Fruit fly (Drosophila melanogaster) whole organism, adult: Measurements from ENCODE around the gene sala.

ENCODE experiments used
- CG11617 ChIP-seq: fragments of 200-800 bp; sonication (Bioruptor generic); optimal IDR thresholded peaks from 2 replicates; lab custom pipeline; 2017; ENCODE audit warnings: mild to moderate bottlenecking, missing biosample characterization, missing genetic modification reagents, missing genetic modification characterization
- CG12768 ChIP-seq: fragments of 200-800 bp; sonication (Bioruptor generic); optimal IDR thresholded peaks from 2 replicates; lab custom pipeline; 2017; ENCODE audit warnings: missing biosample characterization, missing genetic modification characterization, mild to moderate bottlenecking, moderate library complexity, missing genetic modification reagents
- CG14711 ChIP-seq: fragments of 200-800 bp; sonication (Bioruptor generic); optimal IDR thresholded peaks from 2 replicates; lab custom pipeline; 2018; ENCODE audit warnings: missing biosample characterization, mild to moderate bottlenecking, missing genetic modification characterization, moderate library complexity
- CG1620 ChIP-seq: fragments of 200-800 bp; sonication (Bioruptor generic); optimal IDR thresholded peaks from 2 replicates; lab custom pipeline; 2016; ENCODE audit warnings: missing biosample characterization, missing genetic modification characterization
- CG33017 ChIP-seq: fragments of 200-800 bp; sonication (Bioruptor generic); optimal IDR thresholded peaks from 2 replicates; lab custom pipeline; 2018; ENCODE audit warnings: missing biosample characterization, mild to moderate bottlenecking, missing genetic modification characterization, moderate library complexity
- CG5204 ChIP-seq: fragments of 200-800 bp; sonication (Bioruptor generic); optimal IDR thresholded peaks from 2 replicates; lab custom pipeline; 2016; ENCODE audit warnings: missing biosample characterization, missing genetic modification characterization
- CG7045 ChIP-seq: fragments of 200-800 bp; sonication (Bioruptor generic); optimal IDR thresholded peaks from 2 replicates; lab custom pipeline; 2017; ENCODE audit warnings: missing biosample characterization, mild to moderate bottlenecking, missing genetic modification characterization
- CG7101 ChIP-seq: fragments of 200-800 bp; sonication (Bioruptor generic); optimal IDR thresholded peaks from 2 replicates; lab custom pipeline; 2018; ENCODE audit warnings: missing biosample characterization, mild to moderate bottlenecking, missing genetic modification characterization, moderate library complexity
- Clk ChIP-seq: fragments of 200-800 bp; sonication (Bioruptor generic); optimal IDR thresholded peaks from 2 replicates; lab custom pipeline; 2017; ENCODE audit warnings: missing biosample characterization, missing genetic modification characterization
- Crg-1 ChIP-seq: fragments of 200-800 bp; sonication (Bioruptor generic); optimal IDR thresholded peaks from 2 replicates; lab custom pipeline; 2016; ENCODE audit warnings: missing biosample characterization, missing genetic modification characterization
- Hr96 ChIP-seq: fragments of 200-800 bp; sonication (Bioruptor generic); optimal IDR thresholded peaks from 2 replicates; lab custom pipeline; 2016; ENCODE audit warnings: missing biosample characterization, missing genetic modification characterization
- Mnt ChIP-seq: fragments of 200-800 bp; sonication (Bioruptor generic); optimal IDR thresholded peaks from 2 replicates; lab custom pipeline; 2016; ENCODE audit warnings: missing biosample characterization, mild to moderate bottlenecking, missing genetic modification characterization
- bab1 ChIP-seq: fragments of 200-800 bp; sonication (Bioruptor generic); optimal IDR thresholded peaks from 3 replicates; lab custom pipeline; 2019; ENCODE audit warnings: missing biosample characterization, mild to moderate bottlenecking, missing genetic modification characterization, moderate library complexity
- cic ChIP-seq: fragments of 200-800 bp; sonication (Bioruptor generic); optimal IDR thresholded peaks from 2 replicates; lab custom pipeline; 2017; ENCODE audit warnings: missing biosample characterization, mild to moderate bottlenecking, missing genetic modification characterization, moderate library complexity
- cnc ChIP-seq, 2 experiments: fragments of >200 bp; optimal IDR thresholded peaks; 2 replicates each; lab custom pipeline; 2017
- kay ChIP-seq: fragments of 200-800 bp; sonication (Bioruptor generic); peaks from one replicate; lab custom pipeline; 2016; ENCODE audit warnings: missing biosample characterization, missing genetic modification characterization, borderline replicate concordance
- ovo ChIP-seq: fragments of 200-800 bp; sonication (Bioruptor generic); optimal IDR thresholded peaks from 2 replicates; lab custom pipeline; 2016; ENCODE audit warnings: missing biosample characterization, missing genetic modification characterization
- pad ChIP-seq: fragments of 200-800 bp; sonication (Bioruptor generic); optimal IDR thresholded peaks from 3 replicates; lab custom pipeline; 2017; ENCODE audit warnings: missing biosample characterization, missing genetic modification characterization, mild to moderate bottlenecking, moderate library complexity, missing genetic modification reagents
- tj ChIP-seq: fragments of 200-800 bp; sonication (Bioruptor generic); optimal IDR thresholded peaks from 3 replicates; lab custom pipeline; 2017; ENCODE audit warnings: missing biosample characterization, mild to moderate bottlenecking, missing genetic modification characterization, moderate library complexity
- toe ChIP-seq: fragments of 200-800 bp; sonication (Bioruptor generic); optimal IDR thresholded peaks from 2 replicates; lab custom pipeline; 2016; ENCODE audit warnings: missing biosample characterization, missing genetic modification characterization

The sala gene

dm6 chr2L:11456667-11457222, 27.8 kb upstream of the sala start:
- TF ChIP-seq Clk (GFP tag; lab: Kevin White, UChicago), result no peak
- TF ChIP-seq Crg-1, result no peak
- TF ChIP-seq kay (GFP tag; lab: Kevin White, UChicago), result no peak
- TF ChIP-seq cnc (optimal IDR thresholded peaks at IDR 0.05; lab: Kevin White, UChicago), result no peak
- no peak for TF ChIP-seq CG12768 (GFP tag; lab: Kevin White, UChicago)

- TF ChIP-seq CG11617 (GFP tag; lab: Kevin White, UChicago) (no peak), Mnt (GFP tag; lab: Kevin White, UChicago) (no peak), CG5204 (GFP tag; lab: Kevin White, UChicago) (no peak), CG14711 (no peak), bab1 (GFP tag; lab: Kevin White, UChicago) (no peak), ovo (GFP tag; lab: Kevin White, UChicago) (no peak), tj (GFP tag; lab: Kevin White, UChicago) (no peak), cnc (optimal IDR thresholded peaks at IDR 0.05; lab: Kevin White, UChicago) (no peak), Hr96 (no peak), CG1620 (GFP tag; lab: Kevin White, UChicago) (no peak), CG12768 (GFP tag; lab: Kevin White, UChicago) (no peak)
These were observed 16.4 kb upstream of the sala start for dm6 chr2L:11468082-11468481.

dm6 chr2L:11469973-11470372, 14.5 kb upstream of the sala start:
- TF ChIP-seq cic (GFP tag; lab: Kevin White, UChicago), result no peak
- TF ChIP-seq pad (GFP tag; lab: Kevin White, UChicago), result no peak
- no peak for TF ChIP-seq Crg-1
- no peak for TF ChIP-seq Hr96
- no peak for TF ChIP-seq kay (GFP tag; lab: Kevin White, UChicago)
- TF ChIP-seq CG1620 (GFP tag; lab: Kevin White, UChicago), result no peak
- no peak for TF ChIP-seq CG5204 (GFP tag; lab: Kevin White, UChicago)
- no peak for TF ChIP-seq bab1 (GFP tag; lab: Kevin White, UChicago)
- no peak for TF ChIP-seq CG12768 (GFP tag; lab: Kevin White, UChicago)
- no peak for TF ChIP-seq ovo (GFP tag; lab: Kevin White, UChicago)
- no peak for TF ChIP-seq CG7101
- no peak for TF ChIP-seq toe (GFP tag; lab: Kevin White, UChicago)
- no peak for TF ChIP-seq tj (GFP tag; lab: Kevin White, UChicago)
- TF ChIP-seq CG11617 (GFP tag; lab: Kevin White, UChicago), result no peak
- no peak for TF ChIP-seq Mnt (GFP tag; lab: Kevin White, UChicago)

dm6 chr2L:11471979-11472514, 12.5 kb upstream of the sala start:
- TF ChIP-seq Hr96 (no peak), ovo (GFP tag; lab: Kevin White, UChicago) (no peak), Mnt (GFP tag; lab: Kevin White, UChicago) (no peak), CG12768 (GFP tag; lab: Kevin White, UChicago) (no peak), cnc (optimal IDR thresholded peaks at IDR 0.05; lab: Kevin White, UChicago) (no peak), toe (GFP tag; lab: Kevin White, UChicago) (no peak), kay (GFP tag; lab: Kevin White, UChicago) (no peak), Clk (GFP tag; lab: Kevin White, UChicago) (no peak), CG14711 (no peak), CG1620 (GFP tag; lab: Kevin White, UChicago) (no peak), Crg-1 (no peak), bab1 (GFP tag; lab: Kevin White, UChicago) (no peak)

dm6 chr2L:11474960-11475359, 9.5 kb upstream of the sala start:
- TF ChIP-seq cic (GFP tag; lab: Kevin White, UChicago) (no peak), CG11617 (GFP tag; lab: Kevin White, UChicago) (no peak), tj (GFP tag; lab: Kevin White, UChicago) (no peak), CG7045 (GFP tag; lab: Kevin White, UChicago) (no peak), ovo (GFP tag; lab: Kevin White, UChicago) (no peak), Hr96 (no peak)

DNA sequence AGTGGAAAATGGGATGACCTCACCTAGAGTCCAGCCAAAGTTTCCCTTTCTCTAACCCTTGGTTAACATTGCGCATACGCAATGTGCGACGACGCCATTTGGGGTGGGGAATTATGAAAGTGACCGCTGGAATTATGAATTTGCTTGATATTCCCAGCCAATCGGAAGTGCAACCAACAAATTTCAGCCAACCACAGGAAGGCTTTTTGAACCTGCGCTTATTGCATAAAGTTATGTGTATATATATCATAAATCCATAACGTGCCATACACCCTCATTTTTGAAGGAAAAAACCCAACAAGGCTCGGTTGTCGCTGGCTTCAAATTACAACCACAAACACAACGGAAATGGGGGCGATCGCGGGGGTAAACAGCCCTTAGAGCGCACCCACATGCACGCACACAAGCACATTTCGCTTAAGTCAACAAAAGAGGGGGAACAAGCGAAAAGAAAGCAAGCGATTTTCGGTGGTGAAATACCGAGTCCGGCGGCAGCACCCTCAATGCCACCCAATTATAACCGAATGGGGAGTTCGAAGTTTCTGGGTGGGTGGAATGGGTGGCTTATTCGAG, 4.0 kb downstream of the sala start:
- TF ChIP-seq CG14711 (no peak), CG12768 (GFP tag; lab: Kevin White, UChicago) (no peak), toe (GFP tag; lab: Kevin White, UChicago) (no peak), Clk (GFP tag; lab: Kevin White, UChicago) (no peak)

DNA sequence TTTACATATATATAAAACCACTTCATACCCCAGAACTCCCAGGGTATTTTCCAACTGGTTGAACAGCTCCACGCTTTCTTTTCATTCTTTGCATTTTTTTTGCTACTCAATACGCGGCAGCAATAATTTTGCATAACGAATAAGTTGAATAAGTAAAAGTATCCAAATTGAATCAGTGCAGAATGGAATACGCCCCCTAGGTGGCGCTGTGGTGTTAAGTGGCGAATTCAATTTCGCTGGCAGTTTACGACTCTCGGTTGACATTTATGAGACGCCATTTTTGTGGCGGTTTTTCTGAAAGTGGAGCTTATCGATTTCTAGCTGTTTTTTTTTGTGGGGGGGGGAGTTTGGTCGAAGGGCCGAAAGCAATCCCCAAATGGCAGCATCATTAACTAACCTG, 9.4 kb downstream of the sala start:
- TF ChIP-seq CG7045 (GFP tag; lab: Kevin White, UChicago) (no peak), pad (GFP tag; lab: Kevin White, UChicago) (no peak), CG7101 (no peak), cic (GFP tag; lab: Kevin White, UChicago) (no peak), bab1 (GFP tag; lab: Kevin White, UChicago) (no peak), CG12768 (GFP tag; lab: Kevin White, UChicago) (no peak), toe (GFP tag; lab: Kevin White, UChicago) (no peak), ovo (GFP tag; lab: Kevin White, UChicago) (no peak), CG11617 (GFP tag; lab: Kevin White, UChicago) (no peak), cnc (optimal IDR thresholded peaks at IDR 0.05; lab: Kevin White, UChicago) (no peak), Mnt (GFP tag; lab: Kevin White, UChicago) (no peak), CG14711 (no peak), Hr96 (no peak), tj (GFP tag; lab: Kevin White, UChicago) (no peak), CG1620 (GFP tag; lab: Kevin White, UChicago) (no peak), CG33017 (tag; lab: Kevin White, UChicago) (no peak), Clk (GFP tag; lab: Kevin White, UChicago) (no peak), kay (GFP tag; lab: Kevin White, UChicago) (no peak)
